Fruit fly (Drosophila melanogaster): ENCODE results near the gene Hsp83.

Hsp83 gene

DNA sequence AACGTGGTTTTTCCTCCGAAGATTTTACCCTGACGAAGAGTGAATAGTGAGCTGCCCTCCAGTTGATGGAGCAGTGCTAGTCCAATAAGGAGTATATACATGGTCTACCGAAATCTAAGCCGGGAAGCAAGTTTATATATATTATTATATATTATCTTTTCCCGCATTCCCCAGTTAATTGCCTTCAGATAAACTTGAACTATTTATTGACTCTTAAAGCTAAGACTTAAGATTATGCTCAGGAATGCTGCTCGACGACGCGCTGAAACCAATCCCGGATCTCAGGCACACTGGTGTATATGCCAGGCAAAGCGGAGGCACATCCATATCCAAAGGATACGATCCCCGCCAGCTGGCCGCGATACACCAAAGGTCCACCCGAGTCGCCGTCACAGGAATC is 12.6 kb downstream of the Hsp83 start, which contains the start of gene CG32277:
Gene CG32277, minus strand, starts transcription at position 101 of the 400 bp plus-strand sequence.
- TF ChIP-seq CG17801 (GFP tag; optimal IDR thresholded peaks at IDR 0.05; ENCODE audit: partially characterized antibody), result no peak

dm6 chr3L:3206263-3206662 is 13.5 kb downstream of the Hsp83 start, which contains the start of gene CG33160:
CG33160 (minus strand) TSS chr3L:3206363.
- TF ChIP-seq CG17801 (GFP tag; optimal IDR thresholded peaks at IDR 0.05; ENCODE audit: partially characterized antibody), result no peak

DNA sequence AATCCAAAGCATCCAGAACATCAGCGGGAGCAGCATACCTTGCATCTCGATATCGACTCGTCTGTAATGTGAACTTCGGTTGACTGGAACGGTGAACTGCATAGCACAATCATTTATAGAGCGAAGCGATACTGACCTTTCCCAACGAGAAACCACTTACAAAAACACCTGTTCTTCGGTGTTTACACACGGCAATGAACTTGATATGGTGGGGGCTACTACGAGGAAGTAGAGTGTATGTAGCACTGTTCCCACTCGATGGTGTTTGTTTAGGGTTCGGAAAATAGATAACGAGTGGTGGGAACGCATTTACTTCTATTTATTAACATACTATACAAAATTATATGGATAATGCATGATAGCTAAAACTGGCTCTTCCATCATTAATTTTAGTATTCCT is 16.1 kb downstream of the Hsp83 start, which contains the start of the genes CG32269 and CG32270:
Gene CG32269, minus strand, starts transcription at position 91 of the 400 bp plus-strand sequence.
Gene CG32270, minus strand, starts transcription at position 91 of the 400 bp plus-strand sequence.
- no peak for TF ChIP-seq CG17801 (GFP tag; optimal IDR thresholded peaks at IDR 0.05; ENCODE audit: partially characterized antibody)

DNA sequence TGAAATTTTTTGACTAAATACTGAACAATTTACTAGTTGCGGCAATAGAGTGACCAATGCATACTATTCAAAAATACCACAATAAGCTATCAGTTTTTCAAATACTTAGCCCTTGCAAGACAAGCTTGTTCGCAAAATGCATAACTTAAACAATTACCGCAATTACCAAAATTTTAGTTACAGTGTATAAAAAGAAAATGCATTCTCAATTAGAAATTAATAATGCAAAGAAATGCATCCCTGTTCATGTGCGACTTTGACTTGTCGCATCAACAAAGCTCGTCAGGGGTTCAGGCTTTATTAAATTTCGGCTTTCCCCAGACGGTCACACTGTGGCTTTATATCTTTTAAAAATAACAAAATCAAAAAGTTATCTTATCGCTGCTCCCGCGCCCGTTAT is 26.1 kb downstream of the Hsp83 start, which contains the start of the genes hob and nSMase:
Gene hob, minus strand, starts transcription at position 62 of the 400 bp plus-strand sequence.
Gene nSMase, plus strand, starts transcription at position 298 of the 400 bp plus-strand sequence.
- TF ChIP-seq CG17801 (GFP tag; optimal IDR thresholded peaks at IDR 0.05; ENCODE audit: partially characterized antibody), result no peak

DNA sequence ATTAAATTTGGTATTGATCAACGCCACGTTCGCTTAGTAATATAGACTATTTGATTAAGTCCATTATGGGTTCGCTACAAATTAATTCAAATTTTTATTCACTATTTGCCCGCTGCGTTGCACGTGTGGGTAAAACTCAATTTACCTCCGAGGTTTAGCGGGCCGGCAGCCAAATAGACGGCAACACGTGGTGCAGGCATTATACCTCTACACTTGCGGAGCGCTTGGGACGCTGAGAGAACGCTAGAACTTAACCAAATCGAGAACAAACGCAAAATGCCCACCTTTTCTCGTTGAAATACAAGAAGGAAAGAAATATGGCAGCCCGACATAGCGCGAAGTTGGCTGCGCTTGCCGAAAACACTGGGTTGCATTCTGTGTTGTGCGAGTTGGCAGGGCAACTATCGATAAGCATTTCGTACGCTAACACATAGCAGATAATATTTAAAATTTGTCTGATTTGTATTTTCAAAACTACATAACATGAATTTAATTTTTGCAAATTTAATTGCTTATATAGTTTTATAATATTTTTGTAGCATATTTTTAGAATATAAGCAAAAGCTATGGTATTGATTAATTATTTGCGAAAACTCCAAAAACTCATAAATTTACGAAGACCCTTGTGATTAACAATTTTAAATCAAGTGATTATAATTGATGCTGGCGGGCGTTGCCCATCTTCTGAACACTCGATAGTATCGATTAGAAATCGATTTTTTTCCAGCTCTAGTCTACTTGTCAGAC is 30.0 kb downstream of the Hsp83 start, which contains the start of the genes RpL28 and eIF1:
Gene RpL28, minus strand, starts transcription at position 318 of the 747 bp plus-strand sequence.
Gene eIF1, plus strand, starts transcription at position 699 of the 747 bp plus-strand sequence.
- TF ChIP-seq CG17801 (GFP tag; optimal IDR thresholded peaks at IDR 0.05; ENCODE audit: partially characterized antibody), result peak; percentile 85

dm6 chr3L:3223390-3223914 is 30.7 kb downstream of the Hsp83 start:
- TF ChIP-seq CG17801 (GFP tag; optimal IDR thresholded peaks at IDR 0.05; ENCODE audit: partially characterized antibody), result no peak

DNA sequence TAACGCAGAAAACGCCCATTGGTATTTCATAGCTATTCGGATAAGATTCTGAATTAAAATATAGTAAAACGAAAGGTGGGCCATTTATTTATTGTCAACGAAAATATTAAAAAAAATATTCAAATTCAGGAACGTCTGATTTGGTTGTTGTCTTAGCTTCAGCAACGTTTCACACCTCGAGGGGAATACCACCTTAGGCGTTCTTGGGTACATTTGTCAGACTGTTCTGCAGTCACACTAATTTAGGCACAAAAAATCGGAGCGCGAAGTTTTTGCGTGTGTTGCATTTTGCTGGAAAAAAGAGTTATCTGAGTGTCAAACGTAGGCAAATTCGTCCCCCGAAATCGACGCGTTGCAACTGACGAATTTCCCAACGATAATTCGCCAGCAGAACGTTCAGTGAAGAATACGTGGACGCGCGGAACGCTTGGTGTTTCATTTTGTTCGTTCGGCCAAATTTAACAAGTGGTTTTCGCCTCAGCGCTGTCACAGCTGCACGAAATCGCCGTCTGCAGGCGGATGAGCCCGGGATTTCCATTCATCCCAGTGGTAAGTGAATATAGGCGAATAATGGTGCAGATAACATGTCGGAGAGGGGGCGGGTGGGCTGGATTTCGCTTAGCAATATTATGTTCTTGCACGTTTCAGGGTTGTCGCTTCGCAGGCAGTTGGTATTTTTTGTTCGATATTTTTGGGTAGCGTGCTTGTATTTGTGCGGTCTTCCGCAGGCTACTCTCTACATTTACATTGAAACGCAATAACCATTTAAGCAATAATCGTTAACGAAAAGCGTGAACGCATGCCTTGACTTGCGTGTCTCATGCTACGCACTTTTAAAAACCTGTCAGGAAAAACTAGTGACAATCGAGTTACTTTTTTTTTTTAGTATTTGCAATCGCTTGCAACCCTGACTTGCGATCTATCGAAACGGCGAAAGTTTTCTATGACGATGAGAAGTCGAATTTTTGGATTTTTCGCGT is 32.3 kb downstream of the Hsp83 start, which contains the start of gene Larp4B:
Gene Larp4B, plus strand, starts transcription at position 99 of the 980 bp plus-strand sequence.
- TF ChIP-seq CG17801 (GFP tag; optimal IDR thresholded peaks at IDR 0.05; ENCODE audit: partially characterized antibody), result no peak

DNA sequence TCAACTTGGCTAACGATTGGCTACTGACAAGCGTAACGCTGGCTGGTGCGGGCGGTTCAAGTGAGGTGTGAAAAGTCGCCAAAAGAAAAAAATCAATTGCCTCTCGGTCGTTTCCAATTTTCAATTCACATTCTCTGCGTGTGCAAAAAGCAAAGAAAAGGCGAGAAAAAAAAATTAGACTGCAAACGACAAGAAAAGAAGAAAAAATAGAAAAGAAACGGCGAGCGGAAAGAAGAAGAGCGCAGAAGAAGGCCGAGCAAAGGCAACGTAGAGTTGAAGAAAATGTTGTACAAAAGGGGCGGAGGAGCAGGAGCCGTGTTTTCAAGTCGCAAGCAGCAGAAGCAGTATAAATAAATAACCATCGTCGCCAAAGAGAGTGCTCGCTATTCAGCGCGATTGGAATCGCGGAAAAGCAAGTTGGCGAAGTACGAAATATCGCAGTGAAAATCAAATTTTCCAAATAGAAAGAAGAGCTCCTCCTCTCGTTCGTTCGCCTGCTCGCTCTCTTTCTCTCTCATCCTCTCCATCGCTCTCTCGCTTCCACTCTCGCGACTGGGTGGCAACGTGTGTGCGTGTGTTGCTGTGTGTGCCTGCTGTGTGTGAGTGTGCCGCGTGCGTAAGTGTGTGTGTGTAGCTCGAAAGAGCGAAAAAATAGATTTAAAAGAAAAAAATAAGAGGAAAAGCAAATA is 33.1 kb downstream of the Hsp83 start:
- TF ChIP-seq CG17801 (GFP tag; optimal IDR thresholded peaks at IDR 0.05; ENCODE audit: partially characterized antibody), result no peak

DNA sequence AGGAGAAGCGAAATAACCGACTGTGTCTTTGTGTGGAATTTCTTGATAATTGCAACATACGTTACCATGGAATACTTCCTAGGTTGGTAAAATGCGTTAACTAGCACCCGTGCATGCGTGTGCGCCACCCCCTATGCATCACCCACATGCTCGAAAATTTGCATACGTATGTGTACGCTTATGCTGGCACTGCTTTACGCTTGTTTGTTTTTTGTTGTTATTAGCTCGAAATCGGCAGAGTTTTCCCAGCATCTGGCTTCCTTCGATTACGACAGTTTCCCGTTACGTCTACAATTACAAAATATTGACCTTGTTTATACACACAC is 33.7 kb downstream of the Hsp83 start:
- TF ChIP-seq CG17801 (GFP tag; optimal IDR thresholded peaks at IDR 0.05; ENCODE audit: partially characterized antibody), result no peak

- peak; percentile 22 for TF ChIP-seq CG17801 (GFP tag; optimal IDR thresholded peaks at IDR 0.05; ENCODE audit: partially characterized antibody)
Observed at dm6 chr3L:3236319-3236718, 43.5 kb downstream of the Hsp83 start.

DNA sequence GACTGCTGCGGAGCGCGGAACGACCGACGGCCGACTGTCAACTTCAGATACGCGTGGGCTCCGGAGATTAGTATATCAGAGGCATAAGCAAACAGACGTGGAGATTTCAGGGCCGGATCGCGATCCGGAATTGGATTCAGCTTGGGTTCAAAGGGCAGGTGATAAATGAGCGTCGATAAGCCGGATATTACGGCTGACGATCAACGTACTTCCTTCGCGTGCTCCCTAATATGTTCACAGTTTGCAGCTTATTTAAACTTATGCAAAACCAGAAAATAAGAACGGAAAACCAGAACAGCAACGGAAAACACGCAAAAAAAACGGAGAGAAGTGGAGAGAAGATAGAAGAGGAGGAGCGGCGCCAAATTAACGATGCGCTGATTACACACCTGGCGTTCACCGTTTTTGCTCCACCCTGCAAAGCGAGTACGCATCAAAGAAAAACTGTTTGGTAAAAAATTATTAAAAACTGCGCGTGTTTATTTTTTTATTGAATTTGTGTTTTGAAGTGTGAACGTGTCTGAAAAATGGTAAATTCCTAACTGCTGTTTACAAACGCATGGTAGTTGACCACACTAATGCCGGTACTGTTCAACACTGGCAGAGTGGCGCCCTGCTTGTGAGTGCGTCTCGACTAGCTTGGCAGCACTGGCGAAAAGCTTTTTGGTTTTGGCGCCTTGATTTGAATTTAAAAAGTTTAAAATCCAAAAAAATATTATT is 46.4 kb downstream of the Hsp83 start, which contains the start of gene CG17746:
Gene CG17746, minus strand, starts transcription at position 546 of the 720 bp plus-strand sequence.
- TF ChIP-seq CG17801 (GFP tag; optimal IDR thresholded peaks at IDR 0.05; ENCODE audit: partially characterized antibody), result no peak

DNA sequence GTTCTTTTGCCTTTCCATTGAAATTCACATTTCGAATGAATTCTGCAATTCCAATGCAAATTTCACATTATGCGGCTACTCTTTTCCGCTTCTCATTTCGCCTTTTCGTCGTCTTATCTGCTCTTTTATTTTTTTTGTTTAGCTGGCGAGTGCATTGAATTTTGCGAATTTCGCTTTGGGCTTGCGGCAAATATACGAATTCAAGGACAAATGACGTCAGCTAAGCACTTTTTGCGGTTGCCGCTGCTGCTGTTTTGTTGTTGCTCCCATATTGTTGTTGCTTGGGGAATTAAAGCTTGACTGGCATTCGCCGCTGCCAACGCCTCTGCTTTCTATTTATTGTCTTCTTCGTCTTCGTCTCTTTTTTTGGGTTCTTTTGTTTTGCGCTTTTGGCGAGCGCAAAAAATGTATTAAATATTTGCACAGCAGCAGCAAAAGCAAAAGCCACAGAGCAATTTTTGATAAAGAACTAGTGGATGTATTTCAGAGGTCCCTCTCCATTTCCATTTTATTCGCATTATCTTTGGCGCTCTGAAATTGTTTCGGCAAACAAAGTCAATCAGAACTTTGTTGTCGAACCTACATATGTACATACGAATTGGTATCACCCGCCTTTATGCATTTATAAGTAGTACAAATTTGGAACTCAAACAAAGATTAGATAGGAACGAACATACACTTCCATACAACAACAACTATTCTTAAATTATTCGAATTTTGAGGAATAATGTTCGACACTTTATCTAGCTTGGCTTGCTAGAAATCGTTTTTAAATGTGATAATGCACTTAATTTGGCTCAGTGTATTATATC is 47.2 kb downstream of the Hsp83 start:
- peak; percentile 42 for TF ChIP-seq CG17801 (GFP tag; optimal IDR thresholded peaks at IDR 0.05; ENCODE audit: partially characterized antibody)

All from ovary, adult (tissue).